Worm (Caenorhabditis elegans): Measurements from ENCODE around the gene C25A8.2.
A peak's percentile ranks its signal among the peaks of the same experiment; 100 is the strongest.

C25A8.2 gene

DNA sequence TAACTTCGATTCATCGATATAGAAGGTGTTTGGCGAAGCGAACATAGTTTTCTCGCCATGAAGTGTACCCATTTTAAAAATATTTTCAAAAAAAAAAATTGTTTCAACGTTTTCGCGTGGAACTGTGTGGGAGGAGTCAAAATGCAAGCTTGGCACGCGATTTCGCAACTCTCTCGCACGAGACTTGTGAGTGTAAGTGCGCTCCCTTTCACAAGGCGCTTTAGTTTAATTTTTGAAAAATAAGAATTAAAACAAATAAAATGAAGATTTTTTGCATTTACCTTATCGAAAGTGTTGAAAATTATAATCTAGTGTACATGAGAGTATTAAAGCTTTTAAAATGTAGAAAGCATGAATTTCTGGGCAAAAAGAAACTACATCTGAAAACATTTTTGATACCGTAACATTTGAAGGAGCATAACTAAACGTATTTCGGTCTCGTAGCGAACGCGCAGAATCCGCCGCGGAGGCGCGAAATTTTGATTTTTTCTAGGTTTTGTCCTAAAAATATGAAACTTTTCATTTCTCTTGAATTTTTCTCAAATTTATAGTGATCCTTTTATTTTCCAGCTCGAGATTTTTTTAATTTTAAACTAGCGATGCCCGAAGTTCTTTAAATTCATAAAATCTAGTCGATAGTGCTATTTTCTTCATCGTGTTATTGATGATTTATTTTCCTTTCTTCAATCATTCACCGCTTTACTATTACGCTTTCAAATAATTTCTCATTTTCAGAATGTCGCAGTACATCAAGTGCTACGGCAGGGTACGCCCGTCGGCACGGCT is 30.0 kb downstream of the C25A8.2 start, which contains the start of the genes cogc-2 and klp-18:
TSS of gene cogc-2 (minus strand) at position 105 of the 786 bp plus-strand sequence.
TSS of gene klp-18 (plus strand) at position 736 of the 786 bp plus-strand sequence.
- TF ChIP-seq ZK546.5 (tag; optimal IDR thresholded peaks at IDR 0.05) (no peak), eor-1 (tag; optimal IDR thresholded peaks at IDR 0.05) (no peak), ceh-16 (tag; optimal IDR thresholded peaks at IDR 0.05) (no peak), ztf-11 (tag; optimal IDR thresholded peaks at IDR 0.05) (no peak), nhr-11 (tag; optimal IDR thresholded peaks at IDR 0.05) (no peak), elt-1 (tag; optimal IDR thresholded peaks at IDR 0.05) (no peak), snpc-4 (tag; optimal IDR thresholded peaks at IDR 0.05) (peak; percentile 83), unc-62 (GFP tag; optimal IDR thresholded peaks at IDR 0.05) (no peak), skn-1 (tag; optimal IDR thresholded peaks at IDR 0.05) (peak; percentile 87), lin-15B (tag; optimal IDR thresholded peaks at IDR 0.05) (peak; percentile 89), fkh-2 (tag; optimal IDR thresholded peaks at IDR 0.05) (no peak), nfya-1 (tag; optimal IDR thresholded peaks at IDR 0.05; ENCODE audit: insufficient read depth) (peak; percentile 88), fos-1 (tag; optimal IDR thresholded peaks at IDR 0.05) (no peak), egl-5 (tag; optimal IDR thresholded peaks at IDR 0.05) (peak; percentile 79), R02D3.7 (tag; optimal IDR thresholded peaks at IDR 0.05) (peak; percentile 58), lsy-12 (tag; optimal IDR thresholded peaks at IDR 0.05) (peak; percentile 68), nhr-67 (tag; optimal IDR thresholded peaks at IDR 0.05) (no peak), nhr-28 (tag; optimal IDR thresholded peaks at IDR 0.05) (no peak), daf-12 (tag; optimal IDR thresholded peaks at IDR 0.05) (no peak), tbx-2 (tag; optimal IDR thresholded peaks at IDR 0.05) (peak; percentile 30), nhr-76 (tag; optimal IDR thresholded peaks at IDR 0.05) (no peak), hmg-11 (tag; optimal IDR thresholded peaks at IDR 0.05) (peak; percentile 91), lin-39 (tag; optimal IDR thresholded peaks at IDR 0.05) (peak; percentile 32), pha-4 (tag; optimal IDR thresholded peaks at IDR 0.05) (peak; percentile 93), mml-1 (tag; optimal IDR thresholded peaks at IDR 0.05) (no peak), ceh-9 (tag; optimal IDR thresholded peaks at IDR 0.05) (no peak), zag-1 (tag; optimal IDR thresholded peaks at IDR 0.05) (no peak), mdl-1 (tag; optimal IDR thresholded peaks at IDR 0.05) (no peak), fkh-10 (GFP tag; optimal IDR thresholded peaks at IDR 0.05) (peak; percentile 38), jun-1 (tag; optimal IDR thresholded peaks at IDR 0.05) (peak; percentile 27), pqm-1 (tag; optimal IDR thresholded peaks at IDR 0.05) (peak; percentile 36), nhr-25 (tag; optimal IDR thresholded peaks at IDR 0.05) (peak; percentile 80), aly-2 (tag; optimal IDR thresholded peaks at IDR 0.05) (no peak), sea-2 (GFP tag; optimal IDR thresholded peaks at IDR 0.05) (no peak), ztf-4 (tag; optimal IDR thresholded peaks at IDR 0.05) (no peak), ama-1 (optimal IDR thresholded peaks at IDR 0.05) (no peak), nhr-12 (tag; optimal IDR thresholded peaks at IDR 0.05) (no peak), elt-2 (tag; optimal IDR thresholded peaks at IDR 0.05) (peak; percentile 47), elt-3 (tag; optimal IDR thresholded peaks at IDR 0.05) (no peak), ceh-82 (tag; optimal IDR thresholded peaks at IDR 0.05) (peak; percentile 30), nhr-77 (tag; optimal IDR thresholded peaks at IDR 0.05) (no peak), egl-27 (tag; optimal IDR thresholded peaks at IDR 0.05) (no peak), nhr-23 (tag; optimal IDR thresholded peaks at IDR 0.05) (peak; percentile 85), ceh-28 (tag; optimal IDR thresholded peaks at IDR 0.05) (peak; percentile 39), unc-39 (tag; optimal IDR thresholded peaks at IDR 0.05) (no peak), nhr-43 (tag; optimal IDR thresholded peaks at IDR 0.05; ENCODE audit: poor library complexity, severe bottlenecking) (peak; percentile 79), nhr-237 (tag; optimal IDR thresholded peaks at IDR 0.05) (no peak)

All from whole organism, L3 larva.